Fruit fly (Drosophila melanogaster) whole organism, pupa: ENCODE data around the gene Dop1R2.

Source experiments
- CG10348 ChIP-seq: fragments of 200-800 bp; sonication (Bioruptor generic); IDR thresholded peaks from 2 replicates; pipeline ENCODE4 v1.3.6; 2022; ENCODE audit warnings: missing biosample characterization, missing genetic modification characterization
- CG12605 ChIP-seq: fragments of 200-800 bp; sonication (Bioruptor generic); IDR thresholded peaks from 2 replicates; pipeline ENCODE4 v1.3.6; 2022; ENCODE audit warnings: missing biosample characterization, missing genetic modification characterization
- CG13204 ChIP-seq: fragments of 200-800 bp; sonication (Bioruptor generic); optimal IDR thresholded peaks from 2 replicates; lab custom pipeline; 2018; ENCODE audit warnings: missing biosample characterization, mild to moderate bottlenecking, missing genetic modification characterization, moderate library complexity
- CG14655 ChIP-seq: fragments of 200-800 bp; sonication (Bioruptor generic); optimal IDR thresholded peaks from 3 replicates; lab custom pipeline; 2017; ENCODE audit warnings: mild to moderate bottlenecking, missing biosample characterization, missing genetic modification reagents, missing genetic modification characterization
- CG15710 ChIP-seq: fragments of 200-800 bp; sonication (Bioruptor generic); optimal IDR thresholded peaks from 2 replicates; lab custom pipeline; 2018; ENCODE audit warnings: missing biosample characterization, mild to moderate bottlenecking, missing genetic modification characterization, moderate library complexity
- CG17806 ChIP-seq: fragments of 200-800 bp; sonication (Bioruptor generic); optimal IDR thresholded peaks from 2 replicates; lab custom pipeline; 2018; ENCODE audit warnings: missing biosample characterization, mild to moderate bottlenecking, missing genetic modification characterization, moderate library complexity
- CG32121 ChIP-seq: fragments of 200-800 bp; sonication (Bioruptor generic); IDR thresholded peaks from 2 replicates; pipeline ENCODE4 v1.3.6; 2022; ENCODE audit warnings: missing biosample characterization, missing genetic modification characterization
- CG34367 ChIP-seq: fragments of 200-800 bp; sonication (Bioruptor generic); optimal IDR thresholded peaks from 2 replicates; lab custom pipeline; 2018; ENCODE audit warnings: missing biosample characterization, mild to moderate bottlenecking, missing genetic modification characterization
- CG4496 ChIP-seq: fragments of 200-800 bp; sonication (Bioruptor generic); IDR thresholded peaks from 3 replicates; pipeline ENCODE4 v1.3.6; 2022; ENCODE audit warnings: missing biosample characterization, missing genetic modification characterization
- CG8159 ChIP-seq: fragments of 200-800 bp; sonication (Bioruptor generic); optimal IDR thresholded peaks from 3 replicates; lab custom pipeline; 2018; ENCODE audit warnings: missing biosample characterization, mild to moderate bottlenecking, missing genetic modification characterization, moderate library complexity
- CG8301 ChIP-seq: fragments of 200-800 bp; sonication (Bioruptor generic); optimal IDR thresholded peaks from 2 replicates; lab custom pipeline; 2018; ENCODE audit warnings: missing biosample characterization, mild to moderate bottlenecking, missing genetic modification characterization
- CG9948 ChIP-seq: fragments of 200-800 bp; sonication (Bioruptor generic); optimal IDR thresholded peaks from 2 replicates; lab custom pipeline; 2018; ENCODE audit warnings: missing biosample characterization, mild to moderate bottlenecking, missing genetic modification characterization, moderate library complexity
- D1 ChIP-seq: fragments of 200-800 bp; sonication (Bioruptor generic); optimal IDR thresholded peaks from 2 replicates; lab custom pipeline; 2018; ENCODE audit warnings: missing biosample characterization, mild to moderate bottlenecking, missing genetic modification characterization, moderate library complexity
- EcR ChIP-seq: fragments of 200-800 bp; sonication (Bioruptor generic); optimal IDR thresholded peaks from 3 replicates; lab custom pipeline; 2019; ENCODE audit warnings: missing biosample characterization, missing genetic modification characterization, mild to moderate bottlenecking, moderate library complexity, missing genetic modification reagents
- Ets98B ChIP-seq: fragments of 200-800 bp; sonication (Bioruptor generic); IDR thresholded peaks from 2 replicates; pipeline ENCODE4 v1.3.6; 2022; ENCODE audit warnings: missing biosample characterization, missing genetic modification characterization
- Pif1A ChIP-seq: fragments of 200-800 bp; sonication (Bioruptor generic); optimal IDR thresholded peaks from 3 replicates; lab custom pipeline; 2016; ENCODE audit warnings: missing biosample characterization, missing genetic modification characterization
- Pif1B ChIP-seq: fragments of 200-800 bp; sonication (Bioruptor generic); optimal IDR thresholded peaks from 3 replicates; lab custom pipeline; 2016; ENCODE audit warnings: missing biosample characterization, missing genetic modification characterization
- Snoo ChIP-seq: fragments of 200-800 bp; sonication (Bioruptor generic); optimal IDR thresholded peaks from 3 replicates; lab custom pipeline; 2017; ENCODE audit warnings: missing biosample characterization, mild to moderate bottlenecking, missing genetic modification characterization, inconsistent platforms
- fd96Ca ChIP-seq: fragments of 200-800 bp; sonication (Bioruptor generic); IDR thresholded peaks from 3 replicates; pipeline ENCODE4 v1.3.6; 2022; ENCODE audit warnings: missing biosample characterization, missing genetic modification characterization
- gl ChIP-seq: fragments of 200-800 bp; sonication (Bioruptor generic); optimal IDR thresholded peaks from 2 replicates; lab custom pipeline; 2018; ENCODE audit warnings: missing biosample characterization, mild to moderate bottlenecking, missing genetic modification characterization
- rn ChIP-seq: fragments of 200-800 bp; sonication (Bioruptor generic); IDR thresholded peaks from 2 replicates; pipeline ENCODE4 v1.3.6; 2022; ENCODE audit warnings: missing biosample characterization, missing genetic modification characterization

The Dop1R2 gene

dm6 chr3R:29659950-29660349, at the start of gene Dop1R2:
Gene Dop1R2 (minus strand): TSS chr3R:29659984.
- TF ChIP-seq CG10348 (GFP tag; lab: Robert Waterston, UW) (no peak), CG13204 (GFP tag; lab: Kevin White, UChicago) (peak; percentile 23)

DNA sequence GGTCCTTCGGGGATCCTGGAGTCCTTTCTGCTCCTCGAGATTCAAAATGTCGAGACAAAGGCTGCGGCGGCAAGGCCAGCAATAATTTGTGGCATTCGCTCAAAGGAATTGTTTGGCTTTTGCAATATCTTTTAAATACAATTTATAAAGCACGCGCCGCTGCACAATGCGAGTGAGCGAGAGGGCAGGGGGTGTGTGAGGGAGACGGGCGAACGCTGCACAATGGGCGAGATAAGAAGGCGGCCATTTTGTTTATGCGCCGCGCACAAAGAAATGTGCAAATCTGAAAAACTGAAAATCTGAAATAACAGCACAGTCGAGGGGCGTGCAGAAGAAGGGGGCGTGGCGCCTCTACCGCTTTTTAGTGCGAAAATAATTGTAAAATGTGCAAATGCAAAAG, 48.5 kb upstream of the Dop1R2 start:
- TF ChIP-seq CG15710 (tag; lab: Kevin White, UChicago) (no peak), CG12605 (GFP tag; lab: Robert Waterston, UW) (no peak), Pif1A (GFP tag; lab: Kevin White, UChicago) (no peak), Snoo (tag; lab: Kevin White, UChicago) (no peak), CG8301 (tag; lab: Kevin White, UChicago) (no peak), CG10348 (GFP tag; lab: Robert Waterston, UW) (no peak), CG14655 (GFP tag; lab: Kevin White, UChicago) (no peak), D1 (tag; lab: Kevin White, UChicago) (no peak), CG9948 (tag; lab: Kevin White, UChicago) (no peak), gl (tag; lab: Kevin White, UChicago) (no peak)

- TF ChIP-seq CG9948 (tag; lab: Kevin White, UChicago) = no peak
- TF ChIP-seq Pif1B (GFP tag; lab: Kevin White, UChicago) = no peak
- TF ChIP-seq CG4496 (GFP tag; lab: Robert Waterston, UW) = no peak
- TF ChIP-seq CG12605 (GFP tag; lab: Robert Waterston, UW) = no peak
These were observed 47.5 kb upstream of the Dop1R2 start for dm6 chr3R:29707258-29707657.

dm6 chr3R:29705789-29706303, 46.1 kb upstream of the Dop1R2 start:
- TF ChIP-seq fd96Ca (GFP tag; lab: Robert Waterston, UW) (no peak), EcR (GFP tag; lab: Kevin White, UChicago) (no peak), CG14655 (GFP tag; lab: Kevin White, UChicago) (no peak), Pif1A (GFP tag; lab: Kevin White, UChicago) (no peak), Ets98B (GFP tag; lab: Robert Waterston, UW) (no peak), CG8159 (tag; lab: Kevin White, UChicago) (no peak), CG13204 (GFP tag; lab: Kevin White, UChicago) (no peak), CG15710 (tag; lab: Kevin White, UChicago) (no peak), CG8301 (tag; lab: Kevin White, UChicago) (no peak), D1 (tag; lab: Kevin White, UChicago) (no peak), Snoo (tag; lab: Kevin White, UChicago) (no peak)

DNA sequence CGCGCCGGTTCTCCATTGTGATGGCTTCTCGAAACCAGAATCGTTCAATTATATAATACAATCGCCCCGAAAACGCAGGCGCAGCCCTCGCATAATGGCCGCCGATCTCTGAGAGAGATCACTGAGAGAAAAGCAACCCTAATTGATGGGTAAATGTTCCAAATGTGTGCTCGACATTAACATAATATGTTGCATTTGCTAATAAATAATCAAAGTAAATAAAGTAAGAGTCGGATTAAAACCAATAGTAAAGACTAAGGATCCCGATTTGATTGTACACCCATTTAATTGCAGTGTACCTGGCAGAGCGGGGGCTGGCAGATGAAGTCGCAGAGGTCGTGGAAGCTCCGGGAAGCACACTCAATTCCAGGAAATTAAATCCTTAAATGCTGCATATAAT, 44.8 kb upstream of the Dop1R2 start:
- no peak for TF ChIP-seq CG8301 (tag; lab: Kevin White, UChicago)
- TF ChIP-seq CG9948 (tag; lab: Kevin White, UChicago) = no peak
- TF ChIP-seq gl (tag; lab: Kevin White, UChicago) = no peak
- no peak for TF ChIP-seq Snoo (tag; lab: Kevin White, UChicago)
- TF ChIP-seq CG12605 (GFP tag; lab: Robert Waterston, UW) = no peak
- no peak for TF ChIP-seq CG32121 (GFP tag; lab: Robert Waterston, UW)
- TF ChIP-seq Pif1A (GFP tag; lab: Kevin White, UChicago) = no peak
- no peak for TF ChIP-seq CG17806 (tag; lab: Kevin White, UChicago)
- no peak for TF ChIP-seq fd96Ca (GFP tag; lab: Robert Waterston, UW)
- no peak for TF ChIP-seq CG15710 (tag; lab: Kevin White, UChicago)
- TF ChIP-seq CG4496 (GFP tag; lab: Robert Waterston, UW) = no peak
- no peak for TF ChIP-seq Pif1B (GFP tag; lab: Kevin White, UChicago)
- TF ChIP-seq CG10348 (GFP tag; lab: Robert Waterston, UW) = no peak
- TF ChIP-seq CG34367 (tag; lab: Kevin White, UChicago) = no peak
- no peak for TF ChIP-seq CG13204 (GFP tag; lab: Kevin White, UChicago)
- TF ChIP-seq CG14655 (GFP tag; lab: Kevin White, UChicago) = no peak
- TF ChIP-seq CG8159 (tag; lab: Kevin White, UChicago) = no peak
- TF ChIP-seq D1 (tag; lab: Kevin White, UChicago) = no peak

DNA sequence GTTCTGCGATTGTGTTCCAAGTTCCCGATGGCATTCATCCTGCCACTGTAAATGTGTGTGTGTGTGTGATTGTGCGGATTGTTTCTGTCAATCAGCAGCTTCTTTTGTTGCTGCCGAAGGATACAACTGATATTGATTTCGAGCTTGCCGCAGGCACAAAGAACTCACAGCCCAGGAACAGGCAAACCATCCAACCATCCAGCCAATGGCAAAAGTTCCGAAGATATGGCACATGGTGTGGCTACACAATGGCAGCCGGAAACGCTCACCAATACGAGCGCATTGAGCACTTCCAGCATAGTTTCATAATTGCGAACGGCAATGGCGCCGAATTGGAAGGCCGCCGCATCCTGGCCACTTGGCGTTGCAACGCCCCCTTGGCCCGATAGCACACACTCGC, 42.0 kb upstream of the Dop1R2 start:
- TF ChIP-seq EcR (GFP tag; lab: Kevin White, UChicago) = no peak
- no peak for TF ChIP-seq CG17806 (tag; lab: Kevin White, UChicago)
- no peak for TF ChIP-seq CG32121 (GFP tag; lab: Robert Waterston, UW)
- TF ChIP-seq Snoo (tag; lab: Kevin White, UChicago) = no peak
- TF ChIP-seq Ets98B (GFP tag; lab: Robert Waterston, UW) = no peak
- TF ChIP-seq Pif1A (GFP tag; lab: Kevin White, UChicago) = no peak
- no peak for TF ChIP-seq CG13204 (GFP tag; lab: Kevin White, UChicago)
- TF ChIP-seq fd96Ca (GFP tag; lab: Robert Waterston, UW) = no peak
- no peak for TF ChIP-seq CG34367 (tag; lab: Kevin White, UChicago)
- TF ChIP-seq CG10348 (GFP tag; lab: Robert Waterston, UW) = no peak
- TF ChIP-seq CG15710 (tag; lab: Kevin White, UChicago) = no peak
- TF ChIP-seq CG8301 (tag; lab: Kevin White, UChicago) = no peak
- no peak for TF ChIP-seq CG14655 (GFP tag; lab: Kevin White, UChicago)
- no peak for TF ChIP-seq CG4496 (GFP tag; lab: Robert Waterston, UW)
- TF ChIP-seq CG9948 (tag; lab: Kevin White, UChicago) = no peak
- TF ChIP-seq D1 (tag; lab: Kevin White, UChicago) = no peak
- TF ChIP-seq gl (tag; lab: Kevin White, UChicago) = no peak
- no peak for TF ChIP-seq rn (GFP tag; lab: Robert Waterston, UW)
- TF ChIP-seq, all 21 proteins: peak for 0
